Fruit fly (Drosophila melanogaster) whole organism, embryonic: ENCODE results near the gene CG32237.

Experiments used
- CG1024 ChIP-seq: fragments of 200-800 bp; sonication (Bioruptor generic); IDR thresholded peaks from 2 replicates; pipeline ENCODE4 v1.3.6; 2022; ENCODE audit warnings: missing biosample characterization, missing genetic modification characterization
- CG10431 ChIP-seq: fragments of 200-800 bp; sonication (Bioruptor generic); optimal IDR thresholded peaks from 3 replicates; lab custom pipeline; 2018; ENCODE audit warnings: missing biosample characterization, mild to moderate bottlenecking, missing genetic modification characterization
- CG10543 ChIP-seq: fragments of 200-800 bp; sonication (Bioruptor generic); optimal IDR thresholded peaks from 3 replicates; lab custom pipeline; 2017; ENCODE audit warnings: missing biosample characterization, mild to moderate bottlenecking, missing genetic modification characterization, moderate library complexity
- CG11723 ChIP-seq: fragments of 200-800 bp; sonication (Bioruptor generic); optimal IDR thresholded peaks from 2 replicates; lab custom pipeline; 2017; ENCODE audit warnings: missing biosample characterization, mild to moderate bottlenecking, missing genetic modification characterization
- CG14965 ChIP-seq: fragments of 200-800 bp; sonication (Bioruptor generic); optimal IDR thresholded peaks from 2 replicates; lab custom pipeline; 2016; ENCODE audit warnings: missing biosample characterization, missing genetic modification characterization, borderline replicate concordance
- CG16863 ChIP-seq: fragments of 200-800 bp; sonication (Bioruptor generic); optimal IDR thresholded peaks from 3 replicates; lab custom pipeline; 2016; ENCODE audit warnings: missing biosample characterization, missing genetic modification characterization
- CG18011 ChIP-seq: fragments of 200-800 bp; sonication (Bioruptor generic); optimal IDR thresholded peaks from 2 replicates; lab custom pipeline; 2017; ENCODE audit warnings: missing biosample characterization, missing genetic modification characterization, mild to moderate bottlenecking, moderate library complexity, missing genotype
- CG18476 ChIP-seq: fragments of 200-800 bp; sonication (Bioruptor generic); optimal IDR thresholded peaks from 2 replicates; lab custom pipeline; 2016; ENCODE audit warnings: missing biosample characterization, mild to moderate bottlenecking, missing genetic modification characterization
- CG31224 ChIP-seq: fragments of 200-800 bp; sonication (Bioruptor generic); IDR thresholded peaks from 2 replicates; pipeline ENCODE4 v1.3.6; 2022; ENCODE audit warnings: missing biosample characterization, missing genetic modification characterization
- CG34376 ChIP-seq: fragments of 200-800 bp; sonication (Bioruptor generic); optimal IDR thresholded peaks from 2 replicates; lab custom pipeline; 2018; ENCODE audit warnings: missing biosample characterization, mild to moderate bottlenecking, missing genetic modification characterization
- CG4617 ChIP-seq: fragments of 200-800 bp; sonication (Bioruptor generic); optimal IDR thresholded peaks from 3 replicates; lab custom pipeline; 2016; ENCODE audit warnings: missing biosample characterization, missing genetic modification characterization, borderline replicate concordance
- CG4707 ChIP-seq: fragments of 200-800 bp; sonication (Bioruptor generic); optimal IDR thresholded peaks from 2 replicates; lab custom pipeline; 2018; ENCODE audit warnings: missing biosample characterization, mild to moderate bottlenecking, missing genetic modification characterization, moderate library complexity
- CG6654 ChIP-seq: fragments of 200-800 bp; sonication (Bioruptor generic); optimal IDR thresholded peaks from 2 replicates; lab custom pipeline; 2017; ENCODE audit warnings: missing biosample characterization, mild to moderate bottlenecking, missing genetic modification characterization
- CG7745 ChIP-seq: fragments of 200-800 bp; sonication (Bioruptor generic); optimal IDR thresholded peaks from 2 replicates; lab custom pipeline; 2018; ENCODE audit warnings: missing biosample characterization, mild to moderate bottlenecking, missing genetic modification characterization, moderate library complexity
- CG8290 ChIP-seq, 3 experiments: fragments of 200-800 bp; sonication (Bioruptor generic); optimal IDR thresholded peaks; 2 replicates each; lab custom pipeline; 2016 to 2019; ENCODE audit warnings: missing biosample characterization in 3 of 3, missing genetic modification characterization in 3 of 3, mild to moderate bottlenecking in 2 of 3, moderate library complexity in 1 of 3
- CrebB ChIP-seq: fragments of 200-800 bp; sonication (Bioruptor generic); optimal IDR thresholded peaks from 3 replicates; lab custom pipeline; 2018; ENCODE audit warnings: missing biosample characterization, mild to moderate bottlenecking, missing genetic modification characterization
- Drgx ChIP-seq: fragments of 200-800 bp; sonication (Bioruptor generic); IDR thresholded peaks from 2 replicates; pipeline ENCODE4 v1.3.6; 2022; ENCODE audit warnings: missing biosample characterization, missing genetic modification characterization
- Fer2 ChIP-seq: fragments of 200-800 bp; sonication (Bioruptor generic); optimal IDR thresholded peaks from 2 replicates; lab custom pipeline; 2018; ENCODE audit warnings: missing biosample characterization, mild to moderate bottlenecking, missing genetic modification characterization, moderate library complexity
- Fer3 ChIP-seq: fragments of 200-800 bp; sonication (Bioruptor generic); optimal IDR thresholded peaks from 2 replicates; lab custom pipeline; 2018; ENCODE audit warnings: missing biosample characterization, mild to moderate bottlenecking, missing genetic modification characterization, moderate library complexity
- Gsc ChIP-seq: fragments of 200-800 bp; sonication (Bioruptor generic); IDR thresholded peaks from 2 replicates; pipeline ENCODE4 v1.3.6; 2022; ENCODE audit warnings: missing biosample characterization, missing genetic modification characterization
- HLH3B ChIP-seq: fragments of 200-800 bp; sonication (Bioruptor generic); IDR thresholded peaks from 2 replicates; pipeline ENCODE4 v1.3.6; 2022; ENCODE audit warnings: missing biosample characterization, missing genetic modification characterization
- Hr51 ChIP-seq, 2 experiments: fragments of 200-800 bp; sonication (Bioruptor generic); optimal IDR thresholded peaks; 2 replicates in 1 of 2; 3 replicates in 1 of 2; lab custom pipeline; 2016 to 2018; ENCODE audit warnings: missing biosample characterization in 2 of 2, missing genetic modification characterization in 2 of 2, mild to moderate bottlenecking in 1 of 2, moderate library complexity in 1 of 2
- Lhr ChIP-seq: fragments of 200-800 bp; sonication (Bioruptor generic); optimal IDR thresholded peaks from 3 replicates; lab custom pipeline; 2017; ENCODE audit warnings: mild to moderate bottlenecking, missing biosample characterization, missing genetic modification reagents, missing genetic modification characterization
- Mad ChIP-seq: fragments of 200-800 bp; sonication (Bioruptor generic); optimal IDR thresholded peaks from 2 replicates; lab custom pipeline; 2016; ENCODE audit warnings: missing biosample characterization, missing genetic modification characterization
- Meics ChIP-seq: fragments of 200-800 bp; sonication (Bioruptor generic); optimal IDR thresholded peaks from 2 replicates; lab custom pipeline; 2017; ENCODE audit warnings: missing biosample characterization, mild to moderate bottlenecking, missing genetic modification characterization
- Nf-YA ChIP-seq: fragments of 200-800 bp; sonication (Bioruptor generic); IDR thresholded peaks from 2 replicates; pipeline ENCODE4 v1.3.6; 2022; ENCODE audit warnings: missing biosample characterization, missing genetic modification characterization
- Oli ChIP-seq: fragments of 200-800 bp; sonication (Bioruptor generic); optimal IDR thresholded peaks from 2 replicates; lab custom pipeline; 2018; ENCODE audit warnings: missing biosample characterization, mild to moderate bottlenecking, missing genetic modification characterization, moderate library complexity
- Optix ChIP-seq: fragments of 200-800 bp; sonication (Bioruptor generic); IDR thresholded peaks from 3 replicates; pipeline ENCODE4 v1.3.6; 2022; ENCODE audit warnings: missing biosample characterization, missing genetic modification characterization
- Sry-δ ChIP-seq: fragments of 200-800 bp; sonication (Bioruptor generic); optimal IDR thresholded peaks from 2 replicates; lab custom pipeline; 2016; ENCODE audit warnings: missing biosample characterization, missing genetic modification characterization
- Stat92E ChIP-seq, 3 experiments: fragments of >200 bp in 2 of 3; fragments of 200-800 bp in 1 of 3; sonication (Bioruptor generic) in 1 of 3; optimal IDR thresholded peaks; 2 replicates each; lab custom pipeline; 2017 to 2019; ENCODE audit warnings: missing biosample characterization in 3 of 3, missing genetic modification characterization in 3 of 3, mild to moderate bottlenecking in 1 of 3, moderate library complexity in 1 of 3
- TFAM ChIP-seq: fragments of 200-800 bp; sonication (Bioruptor generic); optimal IDR thresholded peaks from 2 replicates; lab custom pipeline; 2017; ENCODE audit warnings: missing biosample characterization, missing genetic modification characterization, inconsistent platforms
- ap ChIP-seq: fragments of 200-800 bp; sonication (Bioruptor generic); IDR thresholded peaks from 2 replicates; pipeline ENCODE4 v1.3.6; 2022; ENCODE audit warnings: missing biosample characterization, missing genetic modification characterization
- cato ChIP-seq: fragments of 200-800 bp; sonication (Bioruptor generic); optimal IDR thresholded peaks from 2 replicates; lab custom pipeline; 2016; ENCODE audit warnings: missing biosample characterization, missing genetic modification characterization, borderline replicate concordance
- ci ChIP-seq: fragments of 200-800 bp; sonication (Bioruptor generic); IDR thresholded peaks from 3 replicates; pipeline ENCODE4 v1.3.6; 2022; ENCODE audit warnings: missing biosample characterization, missing genetic modification characterization
- cwo ChIP-seq: fragments of 200-800 bp; sonication (Bioruptor generic); optimal IDR thresholded peaks from 3 replicates; lab custom pipeline; 2017; ENCODE audit warnings: missing biosample characterization, missing genetic modification characterization, mild to moderate bottlenecking, moderate library complexity, missing genetic modification reagents
- disco-r ChIP-seq: fragments of 200-800 bp; sonication (Bioruptor generic); optimal IDR thresholded peaks from 2 replicates; lab custom pipeline; 2016; ENCODE audit warnings: missing biosample characterization, missing genetic modification characterization
- dmrt99B ChIP-seq: fragments of 200-800 bp; sonication (Bioruptor generic); optimal IDR thresholded peaks from 2 replicates; lab custom pipeline; 2018; ENCODE audit warnings: missing biosample characterization, mild to moderate bottlenecking, missing genetic modification characterization, moderate library complexity
- dpn ChIP-seq, 2 experiments: fragments of 200-800 bp; sonication (Bioruptor generic); optimal IDR thresholded peaks; 3 replicates each; lab custom pipeline; 2016; ENCODE audit warnings: missing biosample characterization in 2 of 2, missing genetic modification characterization in 2 of 2
- dysf ChIP-seq: fragments of 200-800 bp; sonication (Bioruptor generic); IDR thresholded peaks from 3 replicates; pipeline ENCODE4 v1.3.6; 2022; ENCODE audit warnings: missing biosample characterization, missing genetic modification characterization
- emc ChIP-seq: fragments of 200-800 bp; sonication (Bioruptor generic); optimal IDR thresholded peaks from 2 replicates; lab custom pipeline; 2016; ENCODE audit warnings: missing biosample characterization, missing genetic modification characterization
- fd102C ChIP-seq: fragments of 200-800 bp; sonication (Bioruptor generic); optimal IDR thresholded peaks from 2 replicates; lab custom pipeline; 2018; ENCODE audit warnings: missing biosample characterization, mild to moderate bottlenecking, missing genetic modification characterization, moderate library complexity
- grn ChIP-seq: fragments of 200-800 bp; sonication (Bioruptor generic); optimal IDR thresholded peaks from 3 replicates; lab custom pipeline; 2017; ENCODE audit warnings: missing biosample characterization, missing genetic modification characterization
- her ChIP-seq: fragments of 200-800 bp; sonication (Bioruptor generic); optimal IDR thresholded peaks from 2 replicates; lab custom pipeline; 2016; ENCODE audit warnings: missing biosample characterization, missing genetic modification characterization
- luna ChIP-seq: fragments of 200-800 bp; sonication (Bioruptor generic); optimal IDR thresholded peaks from 2 replicates; lab custom pipeline; 2016; ENCODE audit warnings: missing biosample characterization, missing genetic modification characterization
- sens-2 ChIP-seq: fragments of 200-800 bp; sonication (Bioruptor generic); IDR thresholded peaks from 2 replicates; pipeline ENCODE4 v1.3.6; 2022; ENCODE audit warnings: missing biosample characterization, missing genetic modification characterization
- shn ChIP-seq: fragments of 200-800 bp; sonication (Bioruptor generic); optimal IDR thresholded peaks from 3 replicates; lab custom pipeline; 2016; ENCODE audit warnings: missing biosample characterization, missing genetic modification characterization
- slou ChIP-seq: fragments of 200-800 bp; sonication (Bioruptor generic); optimal IDR thresholded peaks from 3 replicates; lab custom pipeline; 2016; ENCODE audit warnings: missing biosample characterization, missing genetic modification characterization
- sob ChIP-seq: fragments of 200-800 bp; sonication (Bioruptor generic); IDR thresholded peaks from 2 replicates; pipeline ENCODE4 v1.3.6; 2022; ENCODE audit warnings: missing biosample characterization, missing genetic modification characterization
- unpg ChIP-seq: fragments of 200-800 bp; sonication (Bioruptor generic); optimal IDR thresholded peaks from 3 replicates; lab custom pipeline; 2018; ENCODE audit warnings: missing biosample characterization, mild to moderate bottlenecking, missing genetic modification characterization, moderate library complexity

The CG32237 gene

DNA sequence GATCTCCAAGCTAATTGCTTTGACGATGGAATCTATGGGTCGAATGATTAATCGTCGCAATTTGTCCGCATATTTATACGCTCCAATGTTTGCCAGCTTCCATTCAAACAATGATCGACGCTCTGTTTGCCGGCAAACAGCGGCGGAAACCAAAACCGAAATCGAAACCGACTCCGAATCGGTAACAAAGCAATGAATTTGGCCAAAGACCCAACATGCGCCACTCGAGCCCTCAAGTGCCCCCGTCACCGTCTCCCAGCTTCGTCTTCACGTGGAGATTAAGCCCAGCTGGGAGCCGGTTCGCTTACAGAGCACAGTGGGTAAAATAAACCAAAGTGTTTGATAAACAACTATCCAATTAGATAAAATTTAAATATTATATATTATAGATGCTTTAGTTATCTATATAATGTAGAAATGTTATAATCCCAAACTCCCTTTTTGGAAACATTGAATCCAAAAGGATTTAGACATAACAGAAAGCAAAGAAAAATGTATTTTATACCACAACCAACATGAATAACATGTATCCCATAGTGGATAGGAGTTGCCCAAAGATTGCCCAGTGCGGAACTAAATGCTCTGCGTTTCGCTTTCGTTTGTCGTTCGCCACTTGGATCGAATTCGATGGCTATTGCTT lies at the start of gene CG32237 (continued):
- TF ChIP-seq CG14965 (GFP tag; lab: Kevin White, UChicago) (no peak), Meics (GFP tag; lab: Kevin White, UChicago) (peak; percentile 35), CG4617 (GFP tag; lab: Kevin White, UChicago) (no peak), CG1024 (no peak), Optix (GFP tag; lab: Robert Waterston, UW) (no peak), emc (GFP tag; lab: Kevin White, UChicago) (no peak), unpg (GFP tag; lab: Kevin White, UChicago) (peak; percentile 37), CG10431 (GFP tag; lab: Kevin White, UChicago) (no peak), Drgx (GFP tag; lab: Robert Waterston, UW) (no peak), Sry-δ (GFP tag; lab: Kevin White, UChicago) (no peak), Stat92E (GFP tag; optimal IDR thresholded peaks at IDR 0.05; lab: Kevin White, UChicago) (no peak), CG18011 (GFP tag; lab: Kevin White, UChicago) (no peak), CrebB (no peak), dmrt99B (peak; percentile 47), shn (GFP tag; lab: Kevin White, UChicago) (no peak), Mad (GFP tag; lab: Kevin White, UChicago) (no peak), Lhr (GFP tag; lab: Kevin White, UChicago) (no peak), Nf-YA (GFP tag; lab: Robert Waterston, UW) (no peak), CG4707 (no peak), CG11723 (GFP tag; lab: Kevin White, UChicago) (no peak), Oli (tag; lab: Kevin White, UChicago) (peak; percentile 42), her (GFP tag; lab: Kevin White, UChicago) (no peak), CG6654 (no peak), ap (GFP tag; lab: Robert Waterston, UW) (no peak), sens-2 (GFP tag; lab: Robert Waterston, UW) (no peak), CG18476 (no peak), CG31224 (GFP tag; lab: Robert Waterston, UW) (no peak), CG34376 (GFP tag; lab: Kevin White, UChicago) (no peak), HLH3B (GFP tag; lab: Robert Waterston, UW) (no peak), luna (GFP tag; lab: Kevin White, UChicago) (no peak), cwo (peak; percentile 17), Fer2 (no peak), sob (no peak), CG10543 (GFP tag; lab: Kevin White, UChicago) (no peak), Fer3 (tag; lab: Kevin White, UChicago) (peak; percentile 2), grn (no peak), CG8290 (GFP tag; optimal IDR thresholded peaks at IDR 0.05; lab: Kevin White, UChicago) (no peak), CG8290 (tag; optimal IDR thresholded peaks at IDR 0.05; lab: Kevin White, UChicago) (no peak), CG16863 (GFP tag; lab: Kevin White, UChicago) (no peak), TFAM (no peak), CG7745 (tag; lab: Kevin White, UChicago) (no peak), disco-r (no peak), Hr51 (GFP tag; optimal IDR thresholded peaks at IDR 0.05; lab: Kevin White, UChicago) (peak in 1 of 2 experiments; percentile 64), fd102C (GFP tag; lab: Kevin White, UChicago) (no peak), cato (no peak), ci (GFP tag; lab: Robert Waterston, UW) (no peak), dysf (peak; percentile 48; the same call in 1 of the 3 replicates), dpn (GFP tag; optimal IDR thresholded peaks at IDR 0.05; lab: Kevin White, UChicago) (peak in 1 of 2 experiments; percentile 6), slou (no peak), Gsc (GFP tag; lab: Robert Waterston, UW) (no peak)
